Worm (Caenorhabditis elegans): ENCODE measurements around the gene R11D1.3.

The R11D1.3 gene

DNA sequence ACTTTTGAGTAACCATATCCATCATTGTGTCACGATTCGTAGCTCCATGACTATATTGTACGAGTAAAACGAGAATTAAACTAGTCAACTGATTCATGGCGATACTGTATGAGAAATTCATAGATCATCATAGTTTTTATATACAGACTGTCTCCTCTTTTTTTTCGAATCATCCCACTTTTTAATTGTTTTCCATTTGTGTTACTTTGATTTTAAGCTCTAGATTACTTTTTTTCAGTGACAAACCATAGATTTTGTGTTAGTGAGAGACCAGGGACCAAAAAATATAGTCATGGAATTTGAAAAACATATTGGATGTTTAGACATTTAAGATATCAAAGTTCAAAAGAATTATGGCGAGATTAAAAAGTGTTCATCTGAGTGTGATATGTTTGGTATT lies at the start of gene R11D1.3:
TSS of gene R11D1.3 (minus strand) at position 101 of the 400 bp plus-strand sequence.
- TF ChIP-seq nhr-28 (tag; optimal IDR thresholded peaks at IDR 0.05) (no peak), sptf-1 (tag; optimal IDR thresholded peaks at IDR 0.05) (no peak), ceh-43 (GFP tag; optimal IDR thresholded peaks at IDR 0.05) (no peak)

DNA sequence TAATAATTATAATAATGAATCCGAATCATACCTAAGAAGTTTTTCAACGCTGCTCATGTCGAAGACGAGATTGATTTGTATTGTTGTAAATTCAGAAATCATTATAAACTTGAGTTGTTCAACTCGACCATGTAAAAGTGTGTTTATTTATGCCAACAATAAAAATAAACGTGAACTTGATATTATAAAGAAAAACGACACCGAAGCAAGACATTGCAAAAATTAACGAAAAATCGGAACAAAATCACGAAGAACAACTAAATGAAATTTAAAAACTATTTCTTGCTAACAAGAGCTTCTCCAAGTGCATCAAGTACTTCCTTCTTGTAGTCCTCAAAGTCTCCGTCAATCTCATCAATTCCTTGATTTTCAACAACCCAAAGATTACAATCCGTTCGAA lies 49.0 kb upstream of the R11D1.3 start, which contains the start of gene F18E2.15:
TSS of gene F18E2.15 (minus strand) at position 101 of the 400 bp plus-strand sequence.
- TF ChIP-seq nhr-2 (tag; optimal IDR thresholded peaks at IDR 0.05), result no peak

ce11 chrV:12759660-12760059 lies 47.8 kb upstream of the R11D1.3 start, which contains the start of gene papl-1:
TSS of gene papl-1 (minus strand) at chrV:12759760.
- TF ChIP-seq ceh-39 (tag; optimal IDR thresholded peaks at IDR 0.05) (no peak), lsy-2 (tag; optimal IDR thresholded peaks at IDR 0.05) (no peak), hlh-1 (tag; optimal IDR thresholded peaks at IDR 0.05) (no peak), nhr-76 (tag; optimal IDR thresholded peaks at IDR 0.05) (no peak), elt-3 (tag; optimal IDR thresholded peaks at IDR 0.05) (no peak), mls-2 (tag; optimal IDR thresholded peaks at IDR 0.05) (no peak), lin-13 (tag; optimal IDR thresholded peaks at IDR 0.05) (no peak), mab-5 (tag; optimal IDR thresholded peaks at IDR 0.05) (no peak), mep-1 (tag; optimal IDR thresholded peaks at IDR 0.05) (no peak), bed-3 (GFP tag; optimal IDR thresholded peaks at IDR 0.05) (no peak), drap-1 (GFP tag; optimal IDR thresholded peaks at IDR 0.05) (no peak), blmp-1 (tag; optimal IDR thresholded peaks at IDR 0.05) (no peak)

DNA sequence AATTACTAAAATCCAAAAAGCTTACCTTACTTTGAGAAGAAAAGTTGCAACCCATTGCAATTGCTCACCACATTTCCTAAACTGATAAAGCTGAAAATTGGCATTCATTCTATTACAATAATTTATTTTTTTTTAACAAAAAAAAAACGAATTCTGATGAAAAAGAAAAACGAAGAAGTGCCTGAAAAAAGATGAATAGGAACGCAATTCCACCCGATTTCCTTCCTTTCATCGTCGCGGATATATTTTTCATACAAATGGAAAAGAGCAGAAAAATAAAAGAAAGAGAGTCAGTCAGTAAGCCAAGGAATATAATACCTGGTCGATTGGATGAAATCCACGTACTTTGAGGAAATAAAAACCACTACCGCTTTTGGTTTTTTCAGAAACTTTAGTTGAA lies 42.9 kb upstream of the R11D1.3 start, which contains the start of gene gpa-13:
TSS of gene gpa-13 (minus strand) at position 101 of the 400 bp plus-strand sequence.
- no peak for TF ChIP-seq ceh-83 (GFP tag; optimal IDR thresholded peaks at IDR 0.05)
- TF ChIP-seq lin-32 (GFP tag; optimal IDR thresholded peaks at IDR 0.05), result no peak
- TF ChIP-seq ham-2 (GFP tag; optimal IDR thresholded peaks at IDR 0.05), result no peak
- no peak for TF ChIP-seq sptf-1 (tag; optimal IDR thresholded peaks at IDR 0.05)
- no peak for TF ChIP-seq unc-120 (tag; optimal IDR thresholded peaks at IDR 0.05; ENCODE audit: poor library complexity, severe bottlenecking)
- TF ChIP-seq nhr-2 (tag; optimal IDR thresholded peaks at IDR 0.05), result no peak
- no peak for TF ChIP-seq ces-1 (GFP tag; optimal IDR thresholded peaks at IDR 0.05)
- TF ChIP-seq pha-4 (tag; optimal IDR thresholded peaks at IDR 0.05), result no peak
- TF ChIP-seq unc-39 (tag; optimal IDR thresholded peaks at IDR 0.05), result no peak
- no peak for TF ChIP-seq lsy-2 (tag; optimal IDR thresholded peaks at IDR 0.05)
- no peak for TF ChIP-seq nhr-237 (tag; optimal IDR thresholded peaks at IDR 0.05)
- TF ChIP-seq drap-1 (GFP tag; optimal IDR thresholded peaks at IDR 0.05), result no peak
- no peak for TF ChIP-seq snpc-4 (tag; optimal IDR thresholded peaks at IDR 0.05)
- no peak for TF ChIP-seq ceh-43 (GFP tag; optimal IDR thresholded peaks at IDR 0.05)
- no peak for TF ChIP-seq ztf-11 (tag; optimal IDR thresholded peaks at IDR 0.05)
- no peak for TF ChIP-seq nhr-76 (tag; optimal IDR thresholded peaks at IDR 0.05)

ce11 chrV:12752407-12752806 lies 40.5 kb upstream of the R11D1.3 start, which contains the start of gene C15C8.8:
TSS of gene C15C8.8 (minus strand) at chrV:12752507.
- TF ChIP-seq elt-1 (tag; optimal IDR thresholded peaks at IDR 0.05; ENCODE audit: borderline replicate concordance, insufficient read depth) (no peak), nhr-28 (tag; optimal IDR thresholded peaks at IDR 0.05) (no peak), unc-120 (tag; optimal IDR thresholded peaks at IDR 0.05; ENCODE audit: poor library complexity, severe bottlenecking) (no peak), ztf-11 (tag; optimal IDR thresholded peaks at IDR 0.05) (no peak), ces-1 (GFP tag; optimal IDR thresholded peaks at IDR 0.05) (no peak), sptf-1 (tag; optimal IDR thresholded peaks at IDR 0.05) (no peak), ceh-39 (tag; optimal IDR thresholded peaks at IDR 0.05) (no peak)

ce11 chrV:12751495-12752050 lies 39.7 kb upstream of the R11D1.3 start, which contains the start of gene C15C8.6:
TSS of gene C15C8.6 (minus strand) at chrV:12751545.
- TF ChIP-seq blmp-1 (tag; optimal IDR thresholded peaks at IDR 0.05) (no peak), mls-2 (tag; optimal IDR thresholded peaks at IDR 0.05) (no peak), cnd-1 (tag; optimal IDR thresholded peaks at IDR 0.05) (no peak), nhr-28 (tag; optimal IDR thresholded peaks at IDR 0.05) (no peak), nhr-237 (tag; optimal IDR thresholded peaks at IDR 0.05) (no peak), sem-2 (GFP tag; optimal IDR thresholded peaks at IDR 0.05) (no peak), nhr-2 (tag; optimal IDR thresholded peaks at IDR 0.05) (no peak), M03D4.4 (tag; optimal IDR thresholded peaks at IDR 0.05) (no peak), lin-32 (GFP tag; optimal IDR thresholded peaks at IDR 0.05) (no peak), unc-39 (tag; optimal IDR thresholded peaks at IDR 0.05) (no peak), nhr-12 (tag; optimal IDR thresholded peaks at IDR 0.05) (no peak), mab-5 (tag; optimal IDR thresholded peaks at IDR 0.05) (no peak), elt-3 (tag; optimal IDR thresholded peaks at IDR 0.05) (no peak), ham-2 (GFP tag; optimal IDR thresholded peaks at IDR 0.05) (no peak), flh-1 (GFP tag; optimal IDR thresholded peaks at IDR 0.05) (no peak), bed-3 (GFP tag; optimal IDR thresholded peaks at IDR 0.05) (no peak), snpc-4 (tag; optimal IDR thresholded peaks at IDR 0.05) (no peak), lin-13 (tag; optimal IDR thresholded peaks at IDR 0.05) (no peak), ces-1 (GFP tag; optimal IDR thresholded peaks at IDR 0.05) (no peak), hlh-1 (tag; optimal IDR thresholded peaks at IDR 0.05) (no peak)

Data from whole organism, mixed stage, embryonic.